Worm (Caenorhabditis elegans) whole organism, L3 larva: ENCODE data around the gene C08A9.3.

Experiments
- R02D3.7 ChIP-seq: fragments of 150-350 bp; optimal IDR thresholded peaks from 2 replicates; lab custom pipeline; 2014; ENCODE audit warnings: missing biosample characterization, missing genetic modification characterization
- egl-5 ChIP-seq: fragments of 150-350 bp; optimal IDR thresholded peaks from 2 replicates; lab custom pipeline; 2017; ENCODE audit warnings: missing biosample characterization, missing genetic modification reagents, missing genetic modification characterization, inconsistent platforms
- elt-3 ChIP-seq, 3 experiments: fragments of 150-350 bp in 1 of 3; sonication (generic microtip) in 2 of 3; optimal IDR thresholded peaks; 2 replicates in 2 of 3; 4 replicates in 1 of 3; lab custom pipeline; 2014 to 2017; ENCODE audit warnings: missing biosample characterization in 3 of 3, missing genetic modification characterization in 3 of 3
- fos-1 ChIP-seq: fragments of 150-350 bp; optimal IDR thresholded peaks from 2 replicates; lab custom pipeline; 2014; ENCODE audit warnings: missing biosample characterization, missing genetic modification characterization
- lin-39 ChIP-seq: fragments of 150-350 bp; optimal IDR thresholded peaks from 2 replicates; lab custom pipeline; 2018; ENCODE audit warnings: missing biosample characterization, missing genetic modification reagents, missing genetic modification characterization
- nhr-23 ChIP-seq: fragments of 150-350 bp; optimal IDR thresholded peaks from 2 replicates; lab custom pipeline; 2014; ENCODE audit warnings: missing biosample characterization, missing genetic modification reagents, missing genetic modification characterization
- nhr-25 ChIP-seq: sonication (generic microtip); optimal IDR thresholded peaks from 2 replicates; lab custom pipeline; 2017; ENCODE audit warnings: missing biosample characterization, missing genetic modification characterization
- nhr-76 ChIP-seq: fragments of 150-350 bp; sonication (generic microtip); optimal IDR thresholded peaks from 5 replicates; lab custom pipeline; 2014; ENCODE audit warnings: missing biosample characterization, missing genetic modification characterization
- pha-4 ChIP-seq: fragments of 150-350 bp; optimal IDR thresholded peaks from 2 replicates; lab custom pipeline; 2014; ENCODE audit warnings: missing biosample characterization, missing genetic modification reagents, missing genetic modification characterization
- zag-1 ChIP-seq: fragments of 150-350 bp; optimal IDR thresholded peaks from 2 replicates; lab custom pipeline; 2014; ENCODE audit warnings: missing biosample characterization, missing genetic modification characterization
- ztf-4 ChIP-seq: fragments of 150-350 bp; optimal IDR thresholded peaks from 2 replicates; lab custom pipeline; 2014; ENCODE audit warnings: missing biosample characterization, missing genetic modification characterization

ce11 chrX:17107670-17108069 is 14.6 kb upstream of the C08A9.3 start, which contains the start of gene lido-4:
- TF ChIP-seq nhr-23 (tag; lab: Kevin White, UChicago) (no peak), nhr-76 (no peak), ztf-4 (tag; lab: Kevin White, UChicago) (no peak), egl-5 (tag; lab: Kevin White, UChicago) (no peak), nhr-25 (no peak), lin-39 (no peak), zag-1 (no peak), pha-4 (tag; lab: Kevin White, UChicago) (no peak), R02D3.7 (tag; lab: Kevin White, UChicago) (no peak), elt-3 (tag; optimal IDR thresholded peaks at IDR 0.05; lab: Kevin White, UChicago) (no peak), fos-1 (tag; lab: Kevin White, UChicago) (no peak)
